Fruit fly (Drosophila melanogaster): ENCODE data around the gene CG2931.

DNA sequence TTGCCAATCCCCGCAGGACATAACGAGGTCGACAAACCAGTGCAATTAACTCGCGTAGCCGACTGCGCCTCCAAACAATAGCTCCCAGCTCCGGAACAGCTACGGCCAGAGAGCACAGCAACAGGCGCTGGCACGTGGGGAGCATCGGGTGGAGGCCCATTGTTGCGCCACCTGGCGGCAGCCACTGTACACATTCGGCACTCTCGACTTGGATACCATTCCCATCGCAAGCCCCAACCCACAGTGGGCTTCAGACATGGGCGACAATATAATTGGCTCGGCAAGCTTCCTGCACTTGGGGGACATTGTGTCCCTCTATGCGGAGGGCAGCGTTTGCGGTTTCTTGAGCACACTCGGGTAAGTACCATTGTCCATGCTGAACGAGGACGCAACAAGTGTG is 40.9 kb downstream of the CG2931 start:
- TF ChIP-seq bab1 (GFP tag; optimal IDR thresholded peaks at IDR 0.05), result no peak
- TF ChIP-seq kay (GFP tag; ENCODE audit: borderline replicate concordance), result no peak
- no peak for TF ChIP-seq Clk (GFP tag; optimal IDR thresholded peaks at IDR 0.05)

Measured in whole organism, adult.